Fruit fly (Drosophila melanogaster) whole organism, wandering third instar larva: ENCODE results near the gene Atg18b.

Experiments used
- Abd-B ChIP-seq: fragments of >200 bp; optimal IDR thresholded peaks from 2 replicates; lab custom pipeline; 2017; ENCODE audit warnings: missing biosample characterization, missing genetic modification characterization
- CG32264 ChIP-seq: fragments of 200-800 bp; sonication (Bioruptor generic); optimal IDR thresholded peaks from 2 replicates; lab custom pipeline; 2016; ENCODE audit warnings: missing biosample characterization, missing genetic modification characterization
- CG9705 ChIP-seq: fragments of 200-800 bp; sonication (Bioruptor generic); optimal IDR thresholded peaks from 2 replicates; lab custom pipeline; 2018; ENCODE audit warnings: missing biosample characterization, mild to moderate bottlenecking, missing genetic modification characterization
- CrebA ChIP-seq: fragments of 200-800 bp; sonication (Bioruptor generic); optimal IDR thresholded peaks from 2 replicates; lab custom pipeline; 2016; ENCODE audit warnings: missing biosample characterization, mild to moderate bottlenecking, missing genetic modification characterization, borderline replicate concordance
- Dfd ChIP-seq: fragments of >200 bp; optimal IDR thresholded peaks from 2 replicates; lab custom pipeline; 2017; ENCODE audit warnings: missing biosample characterization, missing genetic modification characterization
- Dif ChIP-seq: fragments of 200-275, 200-300 bp; sonication (Bioruptor generic); optimal IDR thresholded peaks from 2 replicates; lab custom pipeline; 2018; ENCODE audit warnings: missing biosample characterization, missing genetic modification characterization; ENCODE audit not compliant: partially characterized antibody
- GATAd ChIP-seq: sonication (Bioruptor generic); optimal IDR thresholded peaks from 2 replicates; lab custom pipeline; 2016; ENCODE audit warnings: missing biosample characterization, missing genetic modification characterization
- HLH106 ChIP-seq: fragments of 200-800 bp; optimal IDR thresholded peaks from 3 replicates; lab custom pipeline; 2019; ENCODE audit warnings: missing biosample characterization, mild to moderate bottlenecking, missing genetic modification characterization, moderate library complexity
- Hnf4 ChIP-seq: fragments of 200-800 bp; sonication (Bioruptor generic); optimal IDR thresholded peaks from 2 replicates; lab custom pipeline; 2016; ENCODE audit warnings: missing biosample characterization, mild to moderate bottlenecking, missing genetic modification characterization
- Hr78 ChIP-seq: fragments of >200 bp; optimal IDR thresholded peaks from 2 replicates; lab custom pipeline; 2017; ENCODE audit warnings: missing biosample characterization, missing genetic modification characterization
- Hr83 ChIP-seq: fragments of 200-300 bp; sonication (Bioruptor generic); optimal IDR thresholded peaks from 2 replicates; lab custom pipeline; 2016; ENCODE audit warnings: missing biosample characterization, mild to moderate bottlenecking, missing genetic modification characterization, moderate library complexity; ENCODE audit not compliant: poor library complexity, severe bottlenecking
- Jra ChIP-seq: sonication (Bioruptor generic); optimal IDR thresholded peaks from 2 replicates; lab custom pipeline; 2016; ENCODE audit warnings: missing biosample characterization, missing genetic modification characterization
- Myc ChIP-seq: fragments of >200 bp; optimal IDR thresholded peaks from 2 replicates; lab custom pipeline; 2017
- N ChIP-seq: fragments of >200 bp; optimal IDR thresholded peaks from 2 replicates; lab custom pipeline; 2018; ENCODE audit warnings: missing biosample characterization, missing external identifiers, missing genetic modification characterization
- OdsH ChIP-seq: fragments of 200-800 bp; sonication (Bioruptor generic); optimal IDR thresholded peaks from 2 replicates; lab custom pipeline; 2016; ENCODE audit warnings: missing biosample characterization, mild to moderate bottlenecking, missing genetic modification characterization
- Rel ChIP-seq, 2 experiments: fragments of 200-800 bp; sonication (Bioruptor generic) in 1 of 2; optimal IDR thresholded peaks; 2 replicates in 1 of 2; 3 replicates in 1 of 2; lab custom pipeline; 2016 to 2019; ENCODE audit warnings: mild to moderate bottlenecking in 2 of 2, missing biosample characterization in 2 of 2, missing genetic modification characterization in 2 of 2, moderate library complexity in 1 of 2
- Sp1 ChIP-seq: fragments of 200-800 bp; sonication (Bioruptor generic); optimal IDR thresholded peaks from 3 replicates; lab custom pipeline; 2019; ENCODE audit warnings: missing biosample characterization, mild to moderate bottlenecking, missing genetic modification characterization, moderate library complexity
- Vsx2 ChIP-seq: fragments of 200-300, 225-300 bp; sonication (Bioruptor generic); optimal IDR thresholded peaks from 2 replicates; lab custom pipeline; 2018; ENCODE audit warnings: missing biosample characterization, missing genetic modification characterization; ENCODE audit not compliant: partially characterized antibody
- br ChIP-seq: fragments of 200-800 bp; sonication (Bioruptor generic); optimal IDR thresholded peaks from 2 replicates; lab custom pipeline; 2016; ENCODE audit warnings: missing biosample characterization, missing genetic modification characterization
- brk ChIP-seq: fragments of 200-800 bp; sonication (Bioruptor generic); optimal IDR thresholded peaks from 2 replicates; lab custom pipeline; 2016; ENCODE audit warnings: missing biosample characterization, mild to moderate bottlenecking, missing genetic modification characterization
- dmrt93B ChIP-seq: fragments of 200-800 bp; sonication (Bioruptor generic); optimal IDR thresholded peaks from 2 replicates; lab custom pipeline; 2018; ENCODE audit warnings: missing biosample characterization, mild to moderate bottlenecking, missing genetic modification characterization
- dsf ChIP-seq: sonication (Bioruptor generic); optimal IDR thresholded peaks from 2 replicates; lab custom pipeline; 2016; ENCODE audit warnings: missing biosample characterization, missing genetic modification characterization, borderline replicate concordance
- ey ChIP-seq: fragments of 200-800 bp; sonication (Bioruptor generic); optimal IDR thresholded peaks from 2 replicates; lab custom pipeline; 2016; ENCODE audit warnings: missing biosample characterization, missing genetic modification characterization
- foxo ChIP-seq, 2 experiments: fragments of 200-800 bp; sonication (Bioruptor generic); optimal IDR thresholded peaks; 2 replicates in 1 of 2; 3 replicates in 1 of 2; lab custom pipeline; 2016 to 2017; ENCODE audit warnings: missing biosample characterization in 2 of 2, missing genetic modification characterization in 2 of 2
- fru ChIP-seq: fragments of 200-800 bp; sonication (Bioruptor generic); optimal IDR thresholded peaks from 3 replicates; lab custom pipeline; 2016; ENCODE audit warnings: missing biosample characterization, mild to moderate bottlenecking, missing genetic modification characterization
- jim ChIP-seq: fragments of 175-275, 200-325 bp; sonication (Bioruptor generic); optimal IDR thresholded peaks from 2 replicates; lab custom pipeline; 2016; ENCODE audit warnings: missing biosample characterization, mild to moderate bottlenecking, missing genetic modification characterization
- lola ChIP-seq: fragments of >200 bp; optimal IDR thresholded peaks from 2 replicates; lab custom pipeline; 2017; ENCODE audit warnings: missing biosample characterization, missing genetic modification characterization
- pan ChIP-seq: fragments of >200 bp; optimal IDR thresholded peaks from 2 replicates; lab custom pipeline; 2017
- psq ChIP-seq: fragments of 200-800 bp; sonication (Bioruptor generic); optimal IDR thresholded peaks from 3 replicates; lab custom pipeline; 2017; ENCODE audit warnings: missing biosample characterization, mild to moderate bottlenecking, missing genetic modification characterization, moderate library complexity
- rgr ChIP-seq: fragments of 200-800 bp; sonication (Bioruptor generic); optimal IDR thresholded peaks from 3 replicates; lab custom pipeline; 2016; ENCODE audit warnings: missing biosample characterization, mild to moderate bottlenecking, missing genetic modification characterization
- sage ChIP-seq: fragments of 200-800 bp; sonication (Bioruptor generic); optimal IDR thresholded peaks from 2 replicates; lab custom pipeline; 2016; ENCODE audit warnings: missing biosample characterization, mild to moderate bottlenecking, missing genetic modification characterization
- sv ChIP-seq: fragments of 200-800 bp; sonication (Bioruptor generic); optimal IDR thresholded peaks from 3 replicates; lab custom pipeline; 2016; ENCODE audit warnings: missing biosample characterization, missing genetic modification characterization
- tai ChIP-seq: sonication (Bioruptor generic); optimal IDR thresholded peaks from 2 replicates; lab custom pipeline; 2016; ENCODE audit warnings: missing biosample characterization, missing genetic modification characterization
- usp ChIP-seq: fragments of >200 bp; optimal IDR thresholded peaks from 2 replicates; lab custom pipeline; 2017; ENCODE audit warnings: missing biosample characterization, missing genetic modification characterization
- woc ChIP-seq: sonication (Bioruptor generic); optimal IDR thresholded peaks from 2 replicates; lab custom pipeline; 2016; ENCODE audit warnings: missing biosample characterization, mild to moderate bottlenecking, missing genetic modification characterization

Gene Atg18b

DNA sequence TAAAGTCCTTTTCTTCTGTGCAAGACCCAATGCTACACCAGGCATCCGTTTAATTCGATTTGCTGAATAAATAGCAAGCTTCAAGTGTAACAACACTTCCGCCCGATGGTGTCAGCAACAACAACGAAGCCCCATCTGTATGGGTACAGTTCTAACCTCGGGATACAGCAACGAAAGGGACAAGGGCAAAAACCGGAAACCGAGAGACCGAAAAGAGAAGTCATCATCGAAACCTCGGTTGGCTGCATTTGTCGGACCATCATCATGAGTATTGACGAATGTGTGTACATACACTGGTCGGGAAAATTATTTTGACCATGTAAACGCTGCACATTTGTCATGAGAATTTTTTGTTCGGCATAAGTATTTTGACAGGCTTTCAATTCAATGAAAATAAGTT lies 28.5 kb upstream of the Atg18b start:
- peak; percentile 57 for TF ChIP-seq Dif (GFP tag; lab: Kevin White, UChicago)
- no peak for TF ChIP-seq tai (GFP tag; lab: Kevin White, UChicago)
- no peak for TF ChIP-seq N (GFP tag; lab: Kevin White, UChicago)
- TF ChIP-seq Vsx2 (GFP tag; lab: Kevin White, UChicago), result peak; percentile 39
- no peak for TF ChIP-seq CrebA
- TF ChIP-seq, all 38 proteins: peak for 2

DNA sequence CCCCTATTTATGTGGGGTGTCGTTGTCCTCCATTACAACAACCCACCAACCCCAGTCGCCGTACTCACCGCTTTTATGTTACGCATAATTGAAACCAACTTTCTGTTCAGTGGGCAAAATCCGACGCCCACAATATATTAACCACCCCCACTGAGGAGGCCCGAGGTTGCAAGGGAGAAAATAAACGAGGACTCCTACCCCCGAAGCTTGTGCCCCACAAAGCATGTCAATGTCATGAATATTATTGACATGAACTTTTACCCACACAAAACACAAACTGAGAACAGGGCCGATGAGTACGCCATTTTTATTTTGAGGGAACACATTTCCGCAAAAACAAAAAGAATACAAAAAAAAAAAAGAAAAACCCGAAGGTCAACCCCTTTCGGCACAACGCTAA lies 27.6 kb upstream of the Atg18b start:
- no peak for TF ChIP-seq Hr78 (GFP tag; lab: Kevin White, UChicago)
- TF ChIP-seq tai (GFP tag; lab: Kevin White, UChicago), result no peak
- TF ChIP-seq Dfd (GFP tag; lab: Kevin White, UChicago), result no peak
- no peak for TF ChIP-seq HLH106 (tag; lab: Kevin White, UChicago)
- no peak for TF ChIP-seq ey (GFP tag; lab: Kevin White, UChicago)
- no peak for TF ChIP-seq CG9705 (GFP tag; lab: Kevin White, UChicago)
- TF ChIP-seq jim (GFP tag; lab: Kevin White, UChicago), result no peak
- TF ChIP-seq usp, result no peak
- no peak for TF ChIP-seq Hnf4 (GFP tag; lab: Kevin White, UChicago)
- no peak for TF ChIP-seq Dif (GFP tag; lab: Kevin White, UChicago)
- TF ChIP-seq Jra (GFP tag; lab: Kevin White, UChicago), result no peak
- TF ChIP-seq psq (GFP tag; lab: Kevin White, UChicago), result no peak
- TF ChIP-seq Sp1, result no peak
- TF ChIP-seq dmrt93B (GFP tag; lab: Kevin White, UChicago), result no peak
- TF ChIP-seq CrebA, result no peak

DNA sequence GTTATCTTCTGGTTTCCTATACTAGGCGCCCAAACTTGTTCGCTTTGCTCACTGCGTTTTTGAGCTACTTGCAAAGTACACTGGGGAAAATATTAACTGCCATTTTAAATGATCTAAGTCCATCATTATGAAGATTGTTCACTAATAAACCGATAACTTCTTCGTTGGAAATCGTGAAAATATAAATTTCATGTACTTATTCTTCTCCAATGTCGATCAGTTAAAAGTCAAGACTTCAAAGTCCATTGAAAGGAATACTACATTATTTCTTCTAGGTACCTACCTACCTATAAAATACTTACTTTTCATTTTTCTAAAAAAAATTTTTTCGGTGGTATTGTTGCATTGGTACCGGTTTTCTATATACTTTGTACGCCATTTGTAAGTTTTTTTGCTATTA lies 26.3 kb upstream of the Atg18b start:
- TF ChIP-seq foxo (GFP tag; optimal IDR thresholded peaks at IDR 0.05; lab: Kevin White, UChicago) (no peak), Vsx2 (GFP tag; lab: Kevin White, UChicago) (peak; percentile 2), CG9705 (GFP tag; lab: Kevin White, UChicago) (no peak)

- TF ChIP-seq Abd-B (GFP tag; lab: Kevin White, UChicago) (no peak), fru (GFP tag; lab: Kevin White, UChicago) (no peak), Vsx2 (GFP tag; lab: Kevin White, UChicago) (no peak), Hnf4 (GFP tag; lab: Kevin White, UChicago) (peak; percentile 18), rgr (GFP tag; lab: Kevin White, UChicago) (peak; percentile 5)
These were observed 24.8 kb upstream of the Atg18b start for dm6 chr2L:21245093-21245736.

dm6 chr2L:21243964-21244466 lies 23.6 kb upstream of the Atg18b start:
- no peak for TF ChIP-seq sv
- peak; percentile 43 for TF ChIP-seq Hr83 (GFP tag; lab: Kevin White, UChicago)
- no peak for TF ChIP-seq Vsx2 (GFP tag; lab: Kevin White, UChicago)
- no peak for TF ChIP-seq Jra (GFP tag; lab: Kevin White, UChicago)
- TF ChIP-seq dmrt93B (GFP tag; lab: Kevin White, UChicago), result no peak
- no peak for TF ChIP-seq Rel (GFP tag; optimal IDR thresholded peaks at IDR 0.05; lab: Kevin White, UChicago)
- TF ChIP-seq Rel (tag; optimal IDR thresholded peaks at IDR 0.05; lab: Kevin White, UChicago), result peak; percentile 71
- no peak for TF ChIP-seq HLH106 (tag; lab: Kevin White, UChicago)
- peak; percentile 70 for TF ChIP-seq brk (GFP tag; lab: Kevin White, UChicago)
- TF ChIP-seq Dfd (GFP tag; lab: Kevin White, UChicago), result no peak
- no peak for TF ChIP-seq GATAd (GFP tag; lab: Kevin White, UChicago)
- TF ChIP-seq dsf, result no peak
- no peak for TF ChIP-seq jim (GFP tag; lab: Kevin White, UChicago)
- no peak for TF ChIP-seq Hr78 (GFP tag; lab: Kevin White, UChicago)
- TF ChIP-seq fru (GFP tag; lab: Kevin White, UChicago), result peak; percentile 49
- TF ChIP-seq CG32264 (GFP tag; lab: Kevin White, UChicago), result no peak
- no peak for TF ChIP-seq br
- no peak for TF ChIP-seq tai (GFP tag; lab: Kevin White, UChicago)
- TF ChIP-seq CrebA, result no peak
- no peak for TF ChIP-seq OdsH (GFP tag; lab: Kevin White, UChicago)
- TF ChIP-seq lola, result no peak
- TF ChIP-seq woc (GFP tag; lab: Kevin White, UChicago), result peak; percentile 12
- no peak for TF ChIP-seq ey (GFP tag; lab: Kevin White, UChicago)
- TF ChIP-seq usp, result no peak
- no peak for TF ChIP-seq Sp1
- peak; percentile 41 for TF ChIP-seq Dif (GFP tag; lab: Kevin White, UChicago)
- peak; percentile 4 for TF ChIP-seq rgr (GFP tag; lab: Kevin White, UChicago)
- TF ChIP-seq Abd-B (GFP tag; lab: Kevin White, UChicago), result no peak
- no peak for TF ChIP-seq Myc (lab: Kevin White, UChicago)
- no peak for TF ChIP-seq CG9705 (GFP tag; lab: Kevin White, UChicago)
- TF ChIP-seq N (GFP tag; lab: Kevin White, UChicago), result no peak
- TF ChIP-seq Hnf4 (GFP tag; lab: Kevin White, UChicago), result no peak
- peak; percentile 6 for TF ChIP-seq sage (GFP tag; lab: Kevin White, UChicago)
- TF ChIP-seq pan (lab: Kevin White, UChicago), result no peak
- TF ChIP-seq psq (GFP tag; lab: Kevin White, UChicago), result peak; percentile 96
